Fruit fly (Drosophila melanogaster): ENCODE data around the gene CG15369.

dm6 chrX:9255021-9255420, 38.3 kb downstream of the CG15369 start:
- TF ChIP-seq toe (GFP tag; optimal IDR thresholded peaks at IDR 0.05) (no peak), kay (GFP tag; ENCODE audit: borderline replicate concordance) (no peak), Clk (GFP tag; optimal IDR thresholded peaks at IDR 0.05) (no peak), CG5204 (GFP tag; optimal IDR thresholded peaks at IDR 0.05) (no peak), CG33017 (tag; optimal IDR thresholded peaks at IDR 0.05) (no peak), CG7101 (tag; optimal IDR thresholded peaks at IDR 0.05) (no peak), cnc (optimal IDR thresholded peaks at IDR 0.05) (no peak), ovo (GFP tag; optimal IDR thresholded peaks at IDR 0.05) (no peak), bab1 (GFP tag; optimal IDR thresholded peaks at IDR 0.05) (no peak), CG7045 (GFP tag; optimal IDR thresholded peaks at IDR 0.05) (no peak), Mnt (GFP tag; optimal IDR thresholded peaks at IDR 0.05) (no peak), pad (GFP tag; optimal IDR thresholded peaks at IDR 0.05) (no peak), CG14711 (tag; optimal IDR thresholded peaks at IDR 0.05) (no peak), cic (GFP tag; optimal IDR thresholded peaks at IDR 0.05) (no peak)
